Worm (Caenorhabditis elegans) whole organism, L4 larva: Measurements from ENCODE around the gene str-106.

Experiments used
- F10B5.3 ChIP-seq: sonication (generic microtip); optimal IDR thresholded peaks from 2 replicates; lab custom pipeline; 2016; ENCODE audit warnings: mild to moderate bottlenecking, missing genetic modification characterization, missing compliant biosample characterization
- F26F4.8 ChIP-seq: fragments of 200-800 bp; sonication (Bioruptor generic); conservative IDR thresholded peaks from 2 replicates; pipeline ENCODE4 v1.3.6; 2022; ENCODE audit warnings: missing genetic modification characterization, missing compliant biosample characterization
- F49E8.2 ChIP-seq: sonication (generic microtip); optimal IDR thresholded peaks from 2 replicates; lab custom pipeline; 2016; ENCODE audit warnings: missing compliant biosample characterization, mild to moderate bottlenecking, missing genetic modification characterization, borderline replicate concordance
- T20F7.1 ChIP-seq: fragments of 200-800 bp; sonication (Bioruptor generic); optimal IDR thresholded peaks from 2 replicates; lab custom pipeline; 2018; ENCODE audit warnings: mild to moderate bottlenecking, missing genetic modification characterization, missing compliant biosample characterization
- Y105C5A.15 ChIP-seq: fragments of 200-800 bp; sonication (Bioruptor generic); IDR thresholded peaks from 2 replicates; pipeline ENCODE4 v1.3.6; 2022; ENCODE audit warnings: missing genetic modification characterization, missing compliant biosample characterization
- ZK337.2 ChIP-seq: fragments of 200-800 bp; sonication (Bioruptor generic); IDR thresholded peaks from 2 replicates; pipeline ENCODE4 v1.3.6; 2022; ENCODE audit warnings: missing genetic modification reagents, missing genetic modification characterization, missing compliant biosample characterization
- attf-4 ChIP-seq: sonication (generic microtip); optimal IDR thresholded peaks from 3 replicates; lab custom pipeline; 2017; ENCODE audit warnings: missing biosample characterization, missing genetic modification characterization
- ceh-32 ChIP-seq: sonication (generic microtip); optimal IDR thresholded peaks from 2 replicates; lab custom pipeline; 2016; ENCODE audit warnings: mild to moderate bottlenecking, missing genetic modification characterization, missing compliant biosample characterization; ENCODE audit not compliant: poor library complexity
- ctbp-1 ChIP-seq: fragments of 200-800 bp; sonication (Bioruptor generic); IDR thresholded peaks from 2 replicates; pipeline ENCODE4 v1.3.6; 2022; ENCODE audit warnings: missing genetic modification reagents, missing genetic modification characterization, missing compliant biosample characterization
- daf-19 ChIP-seq: fragments of 200-800 bp; sonication (Bioruptor generic); conservative IDR thresholded peaks from 2 replicates; pipeline ENCODE4 v1.3.6; 2022; ENCODE audit warnings: missing genetic modification characterization, missing compliant biosample characterization
- dmd-6 ChIP-seq: fragments of 200-800 bp; sonication (Bioruptor generic); IDR thresholded peaks from 2 replicates; pipeline ENCODE4 v1.3.6; 2022; ENCODE audit warnings: missing genetic modification reagents, missing genetic modification characterization, missing compliant biosample characterization
- egl-27 ChIP-seq: sonication (generic microtip); optimal IDR thresholded peaks from 3 replicates; lab custom pipeline; 2017; ENCODE audit warnings: missing biosample characterization, missing genetic modification reagents, missing genetic modification characterization
- egl-43 ChIP-seq: fragments of 200-800 bp; sonication (Bioruptor generic); IDR thresholded peaks from 2 replicates; pipeline ENCODE4 v1.3.6; 2022; ENCODE audit warnings: missing genetic modification reagents, missing genetic modification characterization, missing compliant biosample characterization
- fos-1 ChIP-seq: fragments of 150-350 bp; optimal IDR thresholded peaks from 2 replicates; lab custom pipeline; 2014; ENCODE audit warnings: missing biosample characterization, missing genetic modification characterization
- gei-8 ChIP-seq: fragments of 200-800 bp; sonication (Bioruptor generic); optimal IDR thresholded peaks from 2 replicates; lab custom pipeline; 2018; ENCODE audit warnings: mild to moderate bottlenecking, missing genetic modification characterization, missing compliant biosample characterization
- hlh-11 ChIP-seq: fragments of 200-800 bp; sonication (Bioruptor generic); optimal IDR thresholded peaks from 2 replicates; lab custom pipeline; 2018; ENCODE audit warnings: mild to moderate bottlenecking, missing genetic modification characterization, missing compliant biosample characterization
- jun-1 ChIP-seq: fragments of 150-350 bp; optimal IDR thresholded peaks from 2 replicates; lab custom pipeline; 2014; ENCODE audit warnings: missing biosample characterization, missing genetic modification reagents, missing genetic modification characterization
- lim-7 ChIP-seq: fragments of 200-800 bp; sonication (Bioruptor generic); IDR thresholded peaks from 2 replicates; pipeline ENCODE4 v1.3.6; 2022; ENCODE audit warnings: missing genetic modification characterization, missing compliant biosample characterization
- lin-38 ChIP-seq: fragments of 200-800 bp; sonication (Bioruptor generic); IDR thresholded peaks from 2 replicates; pipeline ENCODE4 v1.3.6; 2022; ENCODE audit warnings: missing genetic modification reagents, missing genetic modification characterization, missing compliant biosample characterization
- lir-3 ChIP-seq: sonication (generic microtip); optimal IDR thresholded peaks from 2 replicates; lab custom pipeline; 2016; ENCODE audit warnings: mild to moderate bottlenecking, missing genetic modification characterization, missing compliant biosample characterization
- lsy-2 ChIP-seq, 2 experiments: fragments of 150-350 bp in 1 of 2; sonication (generic microtip) in 1 of 2; optimal IDR thresholded peaks; 2 replicates each; lab custom pipeline; 2014 to 2017; ENCODE audit warnings: missing biosample characterization in 2 of 2, missing genetic modification characterization in 2 of 2
- madf-5 ChIP-seq, 2 experiments: fragments of 200-800 bp; sonication (Bioruptor generic); IDR thresholded peaks; 2 replicates each; pipeline ENCODE4 v1.3.6; 2022; ENCODE audit warnings: missing compliant biosample characterization in 2 of 2, missing genetic modification characterization in 2 of 2
- madf-9 ChIP-seq: fragments of 200-800 bp; sonication (Bioruptor generic); conservative IDR thresholded peaks from 2 replicates; pipeline ENCODE4 v1.3.6; 2022; ENCODE audit warnings: missing genetic modification reagents, missing genetic modification characterization, missing compliant biosample characterization
- mep-1 ChIP-seq: fragments of 150-350 bp; sonication (generic microtip); optimal IDR thresholded peaks from 3 replicates; lab custom pipeline; 2014; ENCODE audit warnings: missing biosample characterization, missing genetic modification characterization
- mes-2 ChIP-seq: sonication (generic microtip); optimal IDR thresholded peaks from 2 replicates; lab custom pipeline; 2016; ENCODE audit warnings: missing genotype, mild to moderate bottlenecking, missing genetic modification characterization, missing compliant biosample characterization; ENCODE audit not compliant: poor library complexity, severe bottlenecking
- mxl-3 ChIP-seq: fragments of 200-800 bp; sonication (Bioruptor generic); optimal IDR thresholded peaks from 2 replicates; lab custom pipeline; 2018; ENCODE audit warnings: mild to moderate bottlenecking, missing genetic modification characterization, missing compliant biosample characterization
- nhr-11 ChIP-seq: fragments of 150-350 bp; optimal IDR thresholded peaks from 2 replicates; lab custom pipeline; 2014; ENCODE audit warnings: missing biosample characterization, missing genetic modification characterization
- nhr-6 ChIP-seq: fragments of 150-350 bp; optimal IDR thresholded peaks from 2 replicates; lab custom pipeline; 2014; ENCODE audit warnings: missing biosample characterization, missing genetic modification characterization
- pha-4 ChIP-seq, 2 experiments: fragments of 150-350 bp in 1 of 2; fragments of 200-800 bp in 1 of 2; sonication (Bioruptor generic) in 1 of 2; IDR thresholded peaks in 1 of 2; optimal IDR thresholded peaks in 1 of 2; 2 replicates each; pipeline versions ENCODE4 v1.3.6 to Lab custom; 2014 to 2022; ENCODE audit warnings: missing genetic modification characterization in 2 of 2, missing genetic modification reagents in 2 of 2, missing biosample characterization in 1 of 2, missing compliant biosample characterization in 1 of 2
- pqm-1 ChIP-seq: sonication (generic microtip); optimal IDR thresholded peaks from 2 replicates; lab custom pipeline; 2017; ENCODE audit warnings: missing biosample characterization, missing genetic modification characterization
- saeg-2 ChIP-seq: fragments of 200-800 bp; sonication (Bioruptor generic); IDR thresholded peaks from 2 replicates; pipeline ENCODE4 v1.3.6; 2022; ENCODE audit warnings: missing genetic modification reagents, missing genetic modification characterization, missing compliant biosample characterization
- set-16 ChIP-seq: fragments of 200-800 bp; sonication (Bioruptor generic); IDR thresholded peaks from 2 replicates; pipeline ENCODE4 v1.3.6; 2022; ENCODE audit warnings: missing genetic modification reagents, missing genetic modification characterization, missing compliant biosample characterization
- tra-1 ChIP-seq: fragments of 200-800 bp; sonication (Bioruptor generic); IDR thresholded peaks from 2 replicates; pipeline ENCODE4 v1.3.6; 2022; ENCODE audit warnings: missing genetic modification reagents, missing genetic modification characterization, missing compliant biosample characterization
- unc-62 ChIP-seq, 3 experiments: fragments of 150-350 bp in 1 of 3; sonication (generic microtip); optimal IDR thresholded peaks in 2 of 3; peaks in 1 of 3; 1 replicate in 1 of 3; 2 replicates in 2 of 3; lab custom pipeline; 2014 to 2017; ENCODE audit warnings: missing biosample characterization in 3 of 3, missing genetic modification characterization in 3 of 3, missing genetic modification reagents in 3 of 3, missing genotype in 1 of 3
- zip-11 ChIP-seq: fragments of 200-800 bp; sonication (Bioruptor generic); IDR thresholded peaks from 2 replicates; pipeline ENCODE4 v1.3.6; 2022; ENCODE audit warnings: missing genetic modification characterization, missing compliant biosample characterization
- zip-2 ChIP-seq: fragments of 150-350 bp; optimal IDR thresholded peaks from 2 replicates; lab custom pipeline; 2014; ENCODE audit warnings: missing biosample characterization, missing genetic modification characterization
- ztf-7 ChIP-seq: fragments of 150-350 bp; optimal IDR thresholded peaks from 2 replicates; lab custom pipeline; 2014; ENCODE audit warnings: missing biosample characterization, missing genetic modification characterization

Gene str-106

ce11 chrV:16190485-16190884 lies 10.0 kb downstream of the str-106 start, which contains the start of gene srh-281:
Gene srh-281, plus strand, starts transcription at chrV:16190785.
- no peak for TF ChIP-seq ceh-32 (tag; lab: Kevin White, UChicago)
- TF ChIP-seq ztf-7 (tag; lab: Kevin White, UChicago) = no peak
- TF ChIP-seq attf-4 (tag; lab: Kevin White, UChicago) = no peak
- TF ChIP-seq ZK337.2 (GFP tag; lab: Robert Waterston, UW) = no peak
- no peak for TF ChIP-seq egl-27 (tag; lab: Kevin White, UChicago)
- TF ChIP-seq lsy-2 (tag; optimal IDR thresholded peaks at IDR 0.05; lab: Kevin White, UChicago) = no peak
- TF ChIP-seq mxl-3 (GFP tag; lab: Kevin White, UChicago) = no peak
- TF ChIP-seq nhr-11 (tag; lab: Kevin White, UChicago) = no peak
- no peak for TF ChIP-seq gei-8 (GFP tag; lab: Kevin White, UChicago)
- TF ChIP-seq jun-1 (tag; lab: Kevin White, UChicago) = no peak
- TF ChIP-seq T20F7.1 (GFP tag; lab: Kevin White, UChicago) = no peak

- TF ChIP-seq unc-62 (GFP tag; optimal IDR thresholded peaks at IDR 0.05 in 1 of 2; lab: Kevin White, UChicago) = peak in 1 of 2 experiments; percentile 26
- no peak for TF ChIP-seq unc-62 (tag; optimal IDR thresholded peaks at IDR 0.05; lab: Kevin White, UChicago)
- no peak for TF ChIP-seq lir-3 (tag; lab: Kevin White, UChicago)
Measured at ce11 chrV:16192114-16192513, 11.7 kb downstream of the str-106 start, which contains the start of gene srh-279. Gene srh-279, plus strand, starts transcription at chrV:16192414.

ce11 chrV:16194639-16195038 lies 14.2 kb downstream of the str-106 start, which contains the start of gene rabr-4:
Gene rabr-4, plus strand, starts transcription at chrV:16194939.
- TF ChIP-seq zip-2 (no peak), mep-1 (tag; lab: Kevin White, UChicago) (no peak), egl-43 (GFP tag; lab: Robert Waterston, UW) (no peak), fos-1 (tag; lab: Kevin White, UChicago) (no peak), daf-19 (no peak), ctbp-1 (GFP tag; lab: Robert Waterston, UW) (no peak), madf-9 (no peak), madf-5 (GFP tag; IDR thresholded peaks at IDR 0.05; lab: Robert Waterston, UW) (no peak), pha-4 (GFP tag; IDR thresholded peaks at IDR 0.05; lab: Robert Waterston, UW) (no peak), pha-4 (tag; optimal IDR thresholded peaks at IDR 0.05; lab: Kevin White, UChicago) (no peak), Y105C5A.15 (GFP tag; lab: Robert Waterston, UW) (no peak), F10B5.3 (no peak), F49E8.2 (tag; lab: Kevin White, UChicago) (no peak), unc-62 (GFP tag; optimal IDR thresholded peaks at IDR 0.05 in 1 of 2; lab: Kevin White, UChicago) (no peak), unc-62 (tag; optimal IDR thresholded peaks at IDR 0.05; lab: Kevin White, UChicago) (no peak), set-16 (GFP tag; lab: Robert Waterston, UW) (no peak)

ce11 chrV:16195379-16195778 lies 14.9 kb downstream of the str-106 start, which contains the start of gene rabr-3:
Gene rabr-3, plus strand, starts transcription at chrV:16195679.
- TF ChIP-seq egl-27 (tag; lab: Kevin White, UChicago) (no peak), lin-38 (no peak), saeg-2 (GFP tag; lab: Robert Waterston, UW) (no peak), daf-19 (no peak), dmd-6 (GFP tag; lab: Robert Waterston, UW) (no peak), T20F7.1 (GFP tag; lab: Kevin White, UChicago) (no peak), pqm-1 (tag; lab: Kevin White, UChicago) (no peak), lim-7 (GFP tag; lab: Robert Waterston, UW) (no peak), zip-11 (GFP tag; lab: Robert Waterston, UW) (no peak), nhr-6 (tag; lab: Kevin White, UChicago) (no peak), mes-2 (tag; lab: Kevin White, UChicago) (no peak), tra-1 (GFP tag; lab: Robert Waterston, UW) (no peak), madf-5 (GFP tag; IDR thresholded peaks at IDR 0.05; lab: Robert Waterston, UW) (no peak), hlh-11 (no peak), F26F4.8 (GFP tag; lab: Robert Waterston, UW) (no peak)
